Fruit fly (Drosophila melanogaster): ENCODE results near the gene psh.

Gene psh

DNA sequence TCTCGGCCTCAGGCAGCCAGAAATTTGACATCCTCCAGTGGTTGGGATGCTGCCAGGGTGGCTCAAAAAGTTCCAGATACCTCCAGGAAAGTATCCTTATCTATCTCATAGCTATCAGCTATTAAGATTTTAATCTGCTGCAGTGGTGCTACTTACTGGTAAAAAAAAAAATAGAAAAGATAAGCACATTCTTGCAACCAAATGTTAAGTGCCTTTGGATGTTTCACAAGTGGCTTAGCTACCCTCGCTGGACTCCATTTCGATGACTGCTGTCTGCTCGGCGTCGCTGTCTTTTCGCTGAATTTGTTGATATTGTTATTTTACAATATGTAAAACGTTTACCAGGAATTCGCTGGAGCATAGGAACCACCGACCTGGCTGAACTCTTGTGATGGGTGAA is 34.0 kb downstream of the psh start:
- TF ChIP-seq CG17801 (GFP tag; optimal IDR thresholded peaks at IDR 0.05; ENCODE audit: partially characterized antibody), result no peak

- TF ChIP-seq CG17801 (GFP tag; optimal IDR thresholded peaks at IDR 0.05; ENCODE audit: partially characterized antibody), result no peak
Observed at dm6 chrX:18440481-18440880, 46.2 kb downstream of the psh start, which contains the start of gene CG32548. Gene CG32548, minus strand, starts transcription at chrX:18440581.

- no peak for TF ChIP-seq CG17801 (GFP tag; optimal IDR thresholded peaks at IDR 0.05; ENCODE audit: partially characterized antibody)
Observed at dm6 chrX:18439367-18439766, 47.4 kb downstream of the psh start, which contains the start of gene CG43841. Gene CG43841, plus strand, starts transcription at chrX:18439667.

DNA sequence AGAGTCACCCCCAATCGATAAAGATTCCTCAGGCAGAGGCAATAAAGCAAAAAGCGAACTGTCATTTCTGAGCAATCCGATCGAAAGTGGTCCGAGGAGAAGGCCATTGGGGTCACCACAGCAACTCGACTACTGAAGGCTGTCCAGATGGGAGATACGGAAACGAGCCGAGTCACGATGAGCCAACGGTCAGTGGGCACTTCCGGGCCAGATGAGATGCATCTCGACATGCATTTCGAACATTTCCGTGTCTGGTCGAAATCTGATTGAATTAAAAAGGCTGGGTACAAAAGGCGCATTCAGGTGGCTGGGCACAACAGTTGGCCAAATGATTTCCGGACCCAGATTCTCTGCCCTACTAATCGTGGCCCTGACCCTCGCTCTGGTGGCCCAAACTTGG is 48.2 kb downstream of the psh start, which contains the start of gene CG32551:
TSS of gene CG32551 (plus strand) at position 301 of the 400 bp plus-strand sequence.
- TF ChIP-seq CG17801 (GFP tag; optimal IDR thresholded peaks at IDR 0.05; ENCODE audit: partially characterized antibody), result no peak

- no peak for TF ChIP-seq CG17801 (GFP tag; optimal IDR thresholded peaks at IDR 0.05; ENCODE audit: partially characterized antibody)
Observed at dm6 chrX:18437190-18437589, 49.5 kb downstream of the psh start, which contains the start of gene CG6290. Gene CG6290, plus strand, starts transcription at chrX:18437490.
